Fruit fly (Drosophila melanogaster) whole organism, prepupa: ENCODE measurements around the gene fz3.

Experiments used
- Blimp-1 ChIP-seq: fragments of 200-800 bp; sonication (Bioruptor generic); optimal IDR thresholded peaks from 3 replicates; lab custom pipeline; 2017; ENCODE audit warnings: missing biosample characterization, missing genetic modification characterization, mild to moderate bottlenecking, moderate library complexity, missing genetic modification reagents
- CG10631 ChIP-seq: fragments of 200-800 bp; sonication (Bioruptor generic); optimal IDR thresholded peaks from 2 replicates; lab custom pipeline; 2016; ENCODE audit warnings: missing biosample characterization, missing genetic modification characterization
- CG10669 ChIP-seq: fragments of 200-800 bp; sonication (Bioruptor generic); optimal IDR thresholded peaks from 3 replicates; lab custom pipeline; 2018; ENCODE audit warnings: missing biosample characterization, mild to moderate bottlenecking, missing genetic modification characterization, moderate library complexity
- CG11294 ChIP-seq: fragments of 200-800 bp; sonication (Bioruptor generic); IDR thresholded peaks from 2 replicates; pipeline ENCODE4 v1.3.6; 2022; ENCODE audit warnings: missing biosample characterization, missing genetic modification characterization
- CG11762 ChIP-seq: fragments of 200-800 bp; sonication (Bioruptor generic); optimal IDR thresholded peaks from 3 replicates; lab custom pipeline; 2016; ENCODE audit warnings: missing biosample characterization, missing genetic modification characterization; ENCODE audit not compliant: insufficient read depth
- CG15336 ChIP-seq: fragments of 200-800 bp; sonication (Bioruptor generic); IDR thresholded peaks from 2 replicates; pipeline ENCODE4 v1.3.6; 2022; ENCODE audit warnings: missing biosample characterization, missing genetic modification characterization
- CG1621 ChIP-seq: fragments of 200-800 bp; sonication (Bioruptor generic); optimal IDR thresholded peaks from 3 replicates; lab custom pipeline; 2018; ENCODE audit warnings: missing biosample characterization, mild to moderate bottlenecking, missing genetic modification characterization
- CG3032 ChIP-seq: fragments of 200-800 bp; optimal IDR thresholded peaks from 2 replicates; lab custom pipeline; 2019; ENCODE audit warnings: missing biosample characterization, mild to moderate bottlenecking, missing genetic modification characterization, moderate library complexity
- CG32006 ChIP-seq: fragments of 200-800 bp; sonication (Bioruptor generic); optimal IDR thresholded peaks from 3 replicates; lab custom pipeline; 2017; ENCODE audit warnings: missing biosample characterization, mild to moderate bottlenecking, missing genetic modification characterization
- CG3919 ChIP-seq: fragments of 200-800 bp; sonication (Bioruptor generic); optimal IDR thresholded peaks from 3 replicates; lab custom pipeline; 2016; ENCODE audit warnings: missing biosample characterization, missing genetic modification characterization
- CG6163 ChIP-seq: fragments of 200-800 bp; sonication (Bioruptor generic); IDR thresholded peaks from 3 replicates; pipeline ENCODE4 v1.3.6; 2022; ENCODE audit warnings: missing biosample characterization, missing genetic modification characterization
- CG6276 ChIP-seq: fragments of 200-800 bp; sonication (Bioruptor generic); optimal IDR thresholded peaks from 2 replicates; lab custom pipeline; 2017; ENCODE audit warnings: missing biosample characterization, mild to moderate bottlenecking, missing genetic modification characterization
- CG6792 ChIP-seq: fragments of 200-800 bp; sonication (Bioruptor generic); optimal IDR thresholded peaks from 3 replicates; lab custom pipeline; 2016; ENCODE audit warnings: missing biosample characterization, missing genetic modification characterization
- CG6808 ChIP-seq: fragments of 200-800 bp; sonication (Bioruptor generic); optimal IDR thresholded peaks from 3 replicates; lab custom pipeline; 2017; ENCODE audit warnings: missing biosample characterization, missing genetic modification characterization, mild to moderate bottlenecking, moderate library complexity, missing genetic modification reagents
- CG6854 ChIP-seq: fragments of 200-800 bp; sonication (Bioruptor generic); optimal IDR thresholded peaks from 2 replicates; lab custom pipeline; 2017; ENCODE audit warnings: missing biosample characterization, mild to moderate bottlenecking, missing genetic modification characterization
- CG7368 ChIP-seq: fragments of 200-800 bp; sonication (Bioruptor generic); optimal IDR thresholded peaks from 3 replicates; lab custom pipeline; 2016; ENCODE audit warnings: missing biosample characterization, missing genetic modification characterization
- CG8119 ChIP-seq: fragments of 200-800 bp; sonication (Bioruptor generic); IDR thresholded peaks from 3 replicates; pipeline ENCODE4 v1.3.6; 2022; ENCODE audit warnings: missing biosample characterization, missing genetic modification characterization
- CG8632 ChIP-seq: fragments of 200-800 bp; sonication (Bioruptor generic); optimal IDR thresholded peaks from 3 replicates; lab custom pipeline; 2016; ENCODE audit warnings: missing biosample characterization, missing genetic modification characterization
- CG9139 ChIP-seq: fragments of 200-800 bp; sonication (Bioruptor generic); optimal IDR thresholded peaks from 3 replicates; lab custom pipeline; 2017; ENCODE audit warnings: missing biosample characterization, mild to moderate bottlenecking, missing genetic modification characterization
- Eip75B ChIP-seq: fragments of 200-800 bp; sonication (Bioruptor generic); optimal IDR thresholded peaks from 3 replicates; lab custom pipeline; 2016; ENCODE audit warnings: missing biosample characterization, missing genetic modification characterization
- Ets96B ChIP-seq: fragments of 200-800 bp; optimal IDR thresholded peaks from 2 replicates; lab custom pipeline; 2019; ENCODE audit warnings: missing biosample characterization, mild to moderate bottlenecking, missing genetic modification characterization, moderate library complexity
- Hr38 ChIP-seq: sonication (Bioruptor generic); optimal IDR thresholded peaks from 2 replicates; lab custom pipeline; 2016; ENCODE audit warnings: missing biosample characterization, missing genetic modification characterization
- Hr39 ChIP-seq: fragments of 200-800 bp; sonication (Bioruptor generic); optimal IDR thresholded peaks from 2 replicates; lab custom pipeline; 2016; ENCODE audit warnings: missing biosample characterization, missing genetic modification characterization
- Hr4 ChIP-seq: fragments of 200-800 bp; sonication (Bioruptor generic); optimal IDR thresholded peaks from 3 replicates; lab custom pipeline; 2016; ENCODE audit warnings: missing biosample characterization, missing genetic modification characterization
- Lpt ChIP-seq: fragments of 200-800 bp; sonication (Bioruptor generic); optimal IDR thresholded peaks from 3 replicates; lab custom pipeline; 2016; ENCODE audit warnings: missing biosample characterization, missing genetic modification characterization
- Met ChIP-seq: fragments of 200-800 bp; sonication (Bioruptor generic); optimal IDR thresholded peaks from 3 replicates; lab custom pipeline; 2016; ENCODE audit warnings: missing biosample characterization, missing genetic modification characterization
- OdsH ChIP-seq: fragments of 200-800 bp; sonication (Bioruptor generic); optimal IDR thresholded peaks from 3 replicates; lab custom pipeline; 2016; ENCODE audit warnings: missing biosample characterization, missing genetic modification characterization
- Sox102F ChIP-seq: fragments of 200-800 bp; sonication (Bioruptor generic); optimal IDR thresholded peaks from 2 replicates; lab custom pipeline; 2016; ENCODE audit warnings: missing biosample characterization, mild to moderate bottlenecking, missing genetic modification characterization
- Sox14 ChIP-seq: fragments of 200-800 bp; sonication (Bioruptor generic); optimal IDR thresholded peaks from 3 replicates; lab custom pipeline; 2016; ENCODE audit warnings: missing biosample characterization, missing genetic modification characterization
- Sox15 ChIP-seq: fragments of 200-800 bp; sonication (Bioruptor generic); optimal IDR thresholded peaks from 3 replicates; lab custom pipeline; 2016; ENCODE audit warnings: missing biosample characterization, missing genetic modification characterization
- achi ChIP-seq: fragments of 200-800 bp; sonication (Bioruptor generic); optimal IDR thresholded peaks from 3 replicates; lab custom pipeline; 2016; ENCODE audit warnings: missing biosample characterization, missing genetic modification characterization
- cyc ChIP-seq: fragments of 200-800 bp; sonication (Bioruptor generic); optimal IDR thresholded peaks from 3 replicates; lab custom pipeline; 2016; ENCODE audit warnings: missing biosample characterization, missing genetic modification characterization
- dac ChIP-seq: fragments of 200-800 bp; sonication (Bioruptor generic); optimal IDR thresholded peaks from 2 replicates; lab custom pipeline; 2017; ENCODE audit warnings: missing biosample characterization, mild to moderate bottlenecking, missing genetic modification characterization
- dsx ChIP-seq: fragments of 200-800 bp; optimal IDR thresholded peaks from 3 replicates; lab custom pipeline; 2019; ENCODE audit warnings: missing biosample characterization, mild to moderate bottlenecking, missing genetic modification characterization, moderate library complexity; ENCODE audit not compliant: poor library complexity, severe bottlenecking
- eg ChIP-seq: fragments of 200-800 bp; sonication (Bioruptor generic); IDR thresholded peaks from 3 replicates; pipeline ENCODE4 v1.3.6; 2022; ENCODE audit warnings: missing biosample characterization, missing genetic modification characterization
- esn ChIP-seq: fragments of 200-800 bp; sonication (Bioruptor generic); optimal IDR thresholded peaks from 2 replicates; lab custom pipeline; 2016; ENCODE audit warnings: missing biosample characterization, mild to moderate bottlenecking, missing genetic modification characterization, moderate library complexity
- fkh ChIP-seq: fragments of 200-800 bp; sonication (Bioruptor generic); optimal IDR thresholded peaks from 3 replicates; lab custom pipeline; 2017; ENCODE audit warnings: missing biosample characterization, mild to moderate bottlenecking, missing genetic modification characterization, moderate library complexity
- net ChIP-seq: fragments of 200-800 bp; sonication (Bioruptor generic); optimal IDR thresholded peaks from 3 replicates; lab custom pipeline; 2016; ENCODE audit warnings: missing biosample characterization, missing genetic modification characterization
- pdm3 ChIP-seq: fragments of 200-800 bp; sonication (Bioruptor generic); optimal IDR thresholded peaks from 3 replicates; lab custom pipeline; 2016; ENCODE audit warnings: missing biosample characterization, missing genetic modification characterization
- salr ChIP-seq, 2 experiments: fragments of 200-800 bp; sonication (Bioruptor generic); optimal IDR thresholded peaks; 3 replicates each; lab custom pipeline; 2016 to 2018; ENCODE audit warnings: missing biosample characterization in 2 of 2, missing genetic modification characterization in 2 of 2, mild to moderate bottlenecking in 1 of 2
- vri ChIP-seq: fragments of 200-800 bp; sonication (Bioruptor generic); optimal IDR thresholded peaks from 3 replicates; lab custom pipeline; 2016; ENCODE audit warnings: missing biosample characterization, mild to moderate bottlenecking, missing genetic modification characterization

The fz3 gene

dm6 chrX:771431-772064 is 1.8 kb downstream of the fz3 start (continued):
- TF ChIP-seq Blimp-1 (GFP tag; lab: Kevin White, UChicago) = no peak
- TF ChIP-seq CG6276 = no peak
- TF ChIP-seq Hr4 (GFP tag; lab: Kevin White, UChicago) = no peak
- no peak for TF ChIP-seq CG15336 (GFP tag; lab: Robert Waterston, UW)
- 0 out of 3 replicates have a peak, but pooled peaks have one; percentile 31 for TF ChIP-seq CG6163 (GFP tag; lab: Robert Waterston, UW)
- no peak for TF ChIP-seq dsx (GFP tag; lab: Kevin White, UChicago)
- no peak for TF ChIP-seq cyc
- TF ChIP-seq CG7368 (GFP tag; lab: Kevin White, UChicago) = no peak
- TF ChIP-seq Met (GFP tag; lab: Kevin White, UChicago) = peak; percentile 13
- no peak for TF ChIP-seq net (GFP tag; lab: Kevin White, UChicago)
- no peak for TF ChIP-seq salr (GFP tag; optimal IDR thresholded peaks at IDR 0.05; lab: Kevin White, UChicago)
- peak; percentile 18 for TF ChIP-seq esn
- TF ChIP-seq Hr39 (GFP tag; lab: Kevin White, UChicago) = peak; percentile 13
- TF ChIP-seq Sox14 (GFP tag; lab: Kevin White, UChicago) = no peak
- no peak for TF ChIP-seq eg (GFP tag; lab: Robert Waterston, UW)
- peak; percentile 19 for TF ChIP-seq CG3919 (GFP tag; lab: Kevin White, UChicago)
- TF ChIP-seq vri (GFP tag; lab: Kevin White, UChicago) = no peak
- no peak for TF ChIP-seq Sox15 (GFP tag; lab: Kevin White, UChicago)
- no peak for TF ChIP-seq CG32006
- TF ChIP-seq, all 60 proteins: peak for 15

dm6 chrX:772305-772986 is 2.7 kb downstream of the fz3 start:
- TF ChIP-seq fkh (GFP tag; lab: Kevin White, UChicago) (peak; percentile 52), CG6854 (no peak), CG11762 (GFP tag; lab: Kevin White, UChicago) (no peak), CG1621 (tag; lab: Kevin White, UChicago) (no peak)

dm6 chrX:774160-774700 is 4.5 kb downstream of the fz3 start:
- TF ChIP-seq fkh (GFP tag; lab: Kevin White, UChicago) (peak; percentile 88), vri (GFP tag; lab: Kevin White, UChicago) (no peak)

- no peak for TF ChIP-seq fkh (GFP tag; lab: Kevin White, UChicago)
- TF ChIP-seq dac (GFP tag; lab: Kevin White, UChicago) = no peak
- no peak for TF ChIP-seq Hr4 (GFP tag; lab: Kevin White, UChicago)
- peak; percentile 71; the same call in 1 of the 2 replicates for TF ChIP-seq CG15336 (GFP tag; lab: Robert Waterston, UW)
- peak; percentile 81 for TF ChIP-seq Sox102F (GFP tag; lab: Kevin White, UChicago)
- peak; percentile 76 for TF ChIP-seq CG6808 (GFP tag; lab: Kevin White, UChicago)
- peak; percentile 81 for TF ChIP-seq Eip75B (GFP tag; lab: Kevin White, UChicago)
- TF ChIP-seq CG8119 = peak; percentile 73
- TF ChIP-seq Ets96B (tag; lab: Kevin White, UChicago) = peak; percentile 78
- peak; percentile 66 for TF ChIP-seq CG10669
- TF ChIP-seq Lpt (GFP tag; lab: Kevin White, UChicago) = peak; percentile 57
- TF ChIP-seq CG10631 = peak; percentile 81
- TF ChIP-seq CG32006 = peak; percentile 54
- peak; percentile 30; the same call in 1 of the 2 replicates for TF ChIP-seq CG11294 (GFP tag; lab: Robert Waterston, UW)
- TF ChIP-seq Hr38 (GFP tag; lab: Kevin White, UChicago) = no peak
- TF ChIP-seq CG9139 (GFP tag; lab: Kevin White, UChicago) = peak; percentile 65
- TF ChIP-seq achi (GFP tag; lab: Kevin White, UChicago) = peak; percentile 72
- peak; percentile 56; the same call in 2 of the 3 replicates for TF ChIP-seq eg (GFP tag; lab: Robert Waterston, UW)
- TF ChIP-seq salr (GFP tag; optimal IDR thresholded peaks at IDR 0.05; lab: Kevin White, UChicago) = peak; percentile 40 to 45
- TF ChIP-seq esn = peak; percentile 84
- peak; percentile 73 for TF ChIP-seq cyc
- TF ChIP-seq CG3032 (tag; lab: Kevin White, UChicago) = peak; percentile 76
- peak; percentile 67 for TF ChIP-seq CG8632 (GFP tag; lab: Kevin White, UChicago)
- peak; percentile 64 for TF ChIP-seq OdsH
- TF ChIP-seq CG11762 (GFP tag; lab: Kevin White, UChicago) = no peak
- TF ChIP-seq CG6854 = peak; percentile 26
- TF ChIP-seq CG6792 = peak; percentile 79
- peak; percentile 73 for TF ChIP-seq pdm3 (GFP tag; lab: Kevin White, UChicago)
These were observed 5.4 kb downstream of the fz3 start for dm6 chrX:775184-775583.
